Worm (Caenorhabditis elegans): ENCODE data around the gene npr-34.

npr-34 gene

ce11 chrII:14753858-14754750 lies 15.1 kb upstream of the npr-34 start, which contains the start of the genes tac-1 and Y54E2A.4:
tac-1 (minus strand) TSS chrII:14753877.
Y54E2A.4 (plus strand) TSS chrII:14754622.
- no peak for TF ChIP-seq klf-2 (GFP tag; conservative IDR thresholded peaks at IDR 0.05)
- no peak for TF ChIP-seq ztf-23 (GFP tag; IDR thresholded peaks at IDR 0.05)
- no peak for TF ChIP-seq ref-1 (GFP tag; conservative IDR thresholded peaks at IDR 0.05)
- TF ChIP-seq med-1 (GFP tag; optimal IDR thresholded peaks at IDR 0.05; ENCODE audit: insufficient read depth), result no peak
- TF ChIP-seq T22C8.4 (GFP tag; IDR thresholded peaks at IDR 0.05), result no peak
- TF ChIP-seq cog-1 (tag; optimal IDR thresholded peaks at IDR 0.05), result no peak
- no peak for TF ChIP-seq ztf-29 (GFP tag; IDR thresholded peaks at IDR 0.05)
- no peak for TF ChIP-seq tab-1 (GFP tag; IDR thresholded peaks at IDR 0.05)
- TF ChIP-seq flt-1 (GFP tag; IDR thresholded peaks at IDR 0.05), result no peak

ce11 chrII:14753246-14753645 lies 14.2 kb upstream of the npr-34 start:
- no peak for TF ChIP-seq ref-1 (GFP tag; conservative IDR thresholded peaks at IDR 0.05)
- TF ChIP-seq cog-1 (tag; optimal IDR thresholded peaks at IDR 0.05), result no peak
- no peak for TF ChIP-seq ztf-23 (GFP tag; IDR thresholded peaks at IDR 0.05)
- no peak for TF ChIP-seq T22C8.4 (GFP tag; IDR thresholded peaks at IDR 0.05)
- no peak for TF ChIP-seq ztf-29 (GFP tag; IDR thresholded peaks at IDR 0.05)
- no peak for TF ChIP-seq flt-1 (GFP tag; IDR thresholded peaks at IDR 0.05)
- no peak for TF ChIP-seq klf-2 (GFP tag; conservative IDR thresholded peaks at IDR 0.05)
- TF ChIP-seq med-1 (GFP tag; optimal IDR thresholded peaks at IDR 0.05; ENCODE audit: insufficient read depth), result no peak
- no peak for TF ChIP-seq tab-1 (GFP tag; IDR thresholded peaks at IDR 0.05)

ce11 chrII:14752187-14752959 lies 13.3 kb upstream of the npr-34 start, which contains the start of gene smg-9:
smg-9 (minus strand) TSS chrII:14752849.
- TF ChIP-seq klf-2 (GFP tag; conservative IDR thresholded peaks at IDR 0.05) (no peak), ztf-23 (GFP tag; IDR thresholded peaks at IDR 0.05) (no peak), tab-1 (GFP tag; IDR thresholded peaks at IDR 0.05) (no peak), ztf-29 (GFP tag; IDR thresholded peaks at IDR 0.05) (no peak), T22C8.4 (GFP tag; IDR thresholded peaks at IDR 0.05) (no peak)

ce11 chrII:14745127-14745526 lies 6.1 kb upstream of the npr-34 start:
- TF ChIP-seq ztf-23 (GFP tag; IDR thresholded peaks at IDR 0.05), result no peak
- TF ChIP-seq T22C8.4 (GFP tag; IDR thresholded peaks at IDR 0.05), result no peak
- TF ChIP-seq cog-1 (tag; optimal IDR thresholded peaks at IDR 0.05), result no peak
- TF ChIP-seq klf-2 (GFP tag; conservative IDR thresholded peaks at IDR 0.05), result no peak
- TF ChIP-seq med-1 (GFP tag; optimal IDR thresholded peaks at IDR 0.05; ENCODE audit: insufficient read depth), result no peak
- TF ChIP-seq ref-1 (GFP tag; conservative IDR thresholded peaks at IDR 0.05), result no peak
- no peak for TF ChIP-seq ztf-29 (GFP tag; IDR thresholded peaks at IDR 0.05)
- no peak for TF ChIP-seq flt-1 (GFP tag; IDR thresholded peaks at IDR 0.05)
- TF ChIP-seq tab-1 (GFP tag; IDR thresholded peaks at IDR 0.05), result no peak

- TF ChIP-seq ztf-29 (GFP tag; IDR thresholded peaks at IDR 0.05), result no peak
- no peak for TF ChIP-seq flt-1 (GFP tag; IDR thresholded peaks at IDR 0.05)
- no peak for TF ChIP-seq klf-2 (GFP tag; conservative IDR thresholded peaks at IDR 0.05)
- no peak for TF ChIP-seq med-1 (GFP tag; optimal IDR thresholded peaks at IDR 0.05; ENCODE audit: insufficient read depth)
- TF ChIP-seq T22C8.4 (GFP tag; IDR thresholded peaks at IDR 0.05), result no peak
- no peak for TF ChIP-seq tab-1 (GFP tag; IDR thresholded peaks at IDR 0.05)
- TF ChIP-seq ref-1 (GFP tag; conservative IDR thresholded peaks at IDR 0.05), result no peak
- no peak for TF ChIP-seq cog-1 (tag; optimal IDR thresholded peaks at IDR 0.05)
- no peak for TF ChIP-seq ztf-23 (GFP tag; IDR thresholded peaks at IDR 0.05)
Observed at ce11 chrII:14733424-14733823, 5.6 kb downstream of the npr-34 start, which contains the start of gene glna-1. glna-1 (minus strand) TSS chrII:14733524.

ce11 chrII:14728119-14728518 lies 10.9 kb downstream of the npr-34 start:
- no peak for TF ChIP-seq ztf-29 (GFP tag; IDR thresholded peaks at IDR 0.05)
- no peak for TF ChIP-seq ref-1 (GFP tag; conservative IDR thresholded peaks at IDR 0.05)
- TF ChIP-seq cog-1 (tag; optimal IDR thresholded peaks at IDR 0.05), result no peak
- no peak for TF ChIP-seq med-1 (GFP tag; optimal IDR thresholded peaks at IDR 0.05; ENCODE audit: insufficient read depth)
- no peak for TF ChIP-seq flt-1 (GFP tag; IDR thresholded peaks at IDR 0.05)
- TF ChIP-seq T22C8.4 (GFP tag; IDR thresholded peaks at IDR 0.05), result no peak
- TF ChIP-seq ztf-23 (GFP tag; IDR thresholded peaks at IDR 0.05), result no peak
- TF ChIP-seq klf-2 (GFP tag; conservative IDR thresholded peaks at IDR 0.05), result no peak
- no peak for TF ChIP-seq tab-1 (GFP tag; IDR thresholded peaks at IDR 0.05)

ce11 chrII:14706479-14706878 lies 32.6 kb downstream of the npr-34 start:
- no peak for TF ChIP-seq med-1 (GFP tag; optimal IDR thresholded peaks at IDR 0.05; ENCODE audit: insufficient read depth)
- TF ChIP-seq ztf-29 (GFP tag; IDR thresholded peaks at IDR 0.05), result no peak
- no peak for TF ChIP-seq ref-1 (GFP tag; conservative IDR thresholded peaks at IDR 0.05)
- TF ChIP-seq tab-1 (GFP tag; IDR thresholded peaks at IDR 0.05), result no peak
- no peak for TF ChIP-seq flt-1 (GFP tag; IDR thresholded peaks at IDR 0.05)
- TF ChIP-seq cog-1 (tag; optimal IDR thresholded peaks at IDR 0.05), result no peak
- TF ChIP-seq T22C8.4 (GFP tag; IDR thresholded peaks at IDR 0.05), result no peak
- TF ChIP-seq ztf-23 (GFP tag; IDR thresholded peaks at IDR 0.05), result no peak
- no peak for TF ChIP-seq klf-2 (GFP tag; conservative IDR thresholded peaks at IDR 0.05)

ce11 chrII:14705956-14706355 lies 33.1 kb downstream of the npr-34 start:
- TF ChIP-seq tab-1 (GFP tag; IDR thresholded peaks at IDR 0.05), result no peak
- no peak for TF ChIP-seq T22C8.4 (GFP tag; IDR thresholded peaks at IDR 0.05)
- 0 out of 2 replicates have a peak, but pooled peaks have one; percentile 24 for TF ChIP-seq flt-1 (GFP tag; IDR thresholded peaks at IDR 0.05)
- TF ChIP-seq med-1 (GFP tag; optimal IDR thresholded peaks at IDR 0.05; ENCODE audit: insufficient read depth), result no peak

ce11 chrII:14705215-14705614 lies 33.8 kb downstream of the npr-34 start, which contains the start of gene C09F9.2:
C09F9.2 (plus strand) TSS chrII:14705515.
- no peak for TF ChIP-seq tab-1 (GFP tag; IDR thresholded peaks at IDR 0.05)

Data from whole organism, midembryonic.